Fruit fly (Drosophila melanogaster) whole organism, embryonic: ENCODE measurements around the gene CG17637.

Experiments
- Aef1 ChIP-seq: fragments of 200-800 bp; sonication (Bioruptor generic); IDR thresholded peaks from 3 replicates; pipeline ENCODE4 v1.3.6; 2022; ENCODE audit warnings: missing biosample characterization, missing genetic modification characterization
- Atf6 ChIP-seq: fragments of 200-800 bp; sonication (Bioruptor generic); IDR thresholded peaks from 2 replicates; pipeline ENCODE4 v1.3.6; 2022; ENCODE audit warnings: missing biosample characterization, missing genetic modification characterization
- CG11247 ChIP-seq: fragments of 200-800 bp; sonication (Bioruptor generic); IDR thresholded peaks from 2 replicates; pipeline ENCODE4 v1.3.6; 2022; ENCODE audit warnings: missing biosample characterization, missing genetic modification characterization
- CG11504 ChIP-seq: fragments of 200-800 bp; sonication (Bioruptor generic); optimal IDR thresholded peaks from 3 replicates; lab custom pipeline; 2019; ENCODE audit warnings: missing biosample characterization, mild to moderate bottlenecking, missing genetic modification characterization, moderate library complexity
- CG11560 ChIP-seq: fragments of 200-800 bp; sonication (Bioruptor generic); IDR thresholded peaks from 3 replicates; pipeline ENCODE4 v1.3.6; 2022; ENCODE audit warnings: missing biosample characterization, missing genetic modification characterization
- CG12299 ChIP-seq: fragments of 200-800 bp; sonication (Bioruptor generic); optimal IDR thresholded peaks from 2 replicates; lab custom pipeline; 2018; ENCODE audit warnings: missing biosample characterization, mild to moderate bottlenecking, missing genetic modification characterization
- CG12391 ChIP-seq: fragments of 200-800 bp; sonication (Bioruptor generic); optimal IDR thresholded peaks from 3 replicates; lab custom pipeline; 2018; ENCODE audit warnings: missing biosample characterization, mild to moderate bottlenecking, missing genetic modification characterization, moderate library complexity
- CG13123 ChIP-seq: fragments of 200-800 bp; sonication (Bioruptor generic); optimal IDR thresholded peaks from 2 replicates; lab custom pipeline; 2016; ENCODE audit warnings: missing biosample characterization, missing genetic modification characterization
- CG13894 ChIP-seq: fragments of 200-800 bp; sonication (Bioruptor generic); optimal IDR thresholded peaks from 3 replicates; lab custom pipeline; 2018; ENCODE audit warnings: missing biosample characterization, mild to moderate bottlenecking, missing genetic modification characterization, moderate library complexity
- CG14050 ChIP-seq: fragments of 200-800 bp; sonication (Bioruptor generic); IDR thresholded peaks from 3 replicates; pipeline ENCODE4 v1.3.6; 2022; ENCODE audit warnings: missing biosample characterization, missing genetic modification characterization
- CG15011 ChIP-seq: fragments of 200-800 bp; sonication (Bioruptor generic); optimal IDR thresholded peaks from 3 replicates; lab custom pipeline; 2018; ENCODE audit warnings: missing biosample characterization, mild to moderate bottlenecking, missing genetic modification characterization
- CG15269 ChIP-seq: fragments of 200-800 bp; sonication (Bioruptor generic); optimal IDR thresholded peaks from 2 replicates; lab custom pipeline; 2018; ENCODE audit warnings: missing biosample characterization, mild to moderate bottlenecking, missing genetic modification characterization, moderate library complexity
- CG16815 ChIP-seq: fragments of 200-800 bp; sonication (Bioruptor generic); optimal IDR thresholded peaks from 3 replicates; lab custom pipeline; 2017; ENCODE audit warnings: missing biosample characterization, mild to moderate bottlenecking, missing genetic modification characterization
- CG16863 ChIP-seq: fragments of 200-800 bp; sonication (Bioruptor generic); optimal IDR thresholded peaks from 3 replicates; lab custom pipeline; 2016; ENCODE audit warnings: missing biosample characterization, missing genetic modification characterization
- CG17359 ChIP-seq: fragments of 200-800 bp; sonication (Bioruptor generic); optimal IDR thresholded peaks from 3 replicates; lab custom pipeline; 2018; ENCODE audit warnings: missing biosample characterization, mild to moderate bottlenecking, missing genetic modification characterization, moderate library complexity
- CG18476 ChIP-seq: fragments of 200-800 bp; sonication (Bioruptor generic); optimal IDR thresholded peaks from 2 replicates; lab custom pipeline; 2016; ENCODE audit warnings: missing biosample characterization, mild to moderate bottlenecking, missing genetic modification characterization
- CG2202 ChIP-seq: fragments of 200-800 bp; sonication (Bioruptor generic); optimal IDR thresholded peaks from 2 replicates; lab custom pipeline; 2018; ENCODE audit warnings: missing biosample characterization, mild to moderate bottlenecking, missing genetic modification characterization
- CG34376 ChIP-seq: fragments of 200-800 bp; sonication (Bioruptor generic); optimal IDR thresholded peaks from 2 replicates; lab custom pipeline; 2018; ENCODE audit warnings: missing biosample characterization, mild to moderate bottlenecking, missing genetic modification characterization
- CG42726 ChIP-seq: fragments of 200-800 bp; sonication (Bioruptor generic); IDR thresholded peaks from 2 replicates; pipeline ENCODE4 v1.3.6; 2022; ENCODE audit warnings: missing biosample characterization, missing genetic modification characterization; ENCODE audit not compliant: partially characterized antibody
- CG43689 ChIP-seq: fragments of 200-800 bp; sonication (Bioruptor generic); IDR thresholded peaks from 2 replicates; pipeline ENCODE4 v1.3.6; 2022; ENCODE audit warnings: missing biosample characterization, missing genetic modification characterization
- CG5953 ChIP-seq: fragments of 200-800 bp; sonication (Bioruptor generic); IDR thresholded peaks from 2 replicates; pipeline ENCODE4 v1.3.6; 2022; ENCODE audit warnings: missing biosample characterization, missing genetic modification characterization
- CG7987 ChIP-seq: fragments of 200-800 bp; sonication (Bioruptor generic); optimal IDR thresholded peaks from 2 replicates; lab custom pipeline; 2018; ENCODE audit warnings: missing biosample characterization, mild to moderate bottlenecking, missing genetic modification characterization, moderate library complexity
- CG9437 ChIP-seq: fragments of 200-800 bp; sonication (Bioruptor generic); optimal IDR thresholded peaks from 2 replicates; lab custom pipeline; 2018; ENCODE audit warnings: missing biosample characterization, mild to moderate bottlenecking, missing genetic modification characterization
- CG9727 ChIP-seq: fragments of 200-800 bp; sonication (Bioruptor generic); optimal IDR thresholded peaks from 3 replicates; lab custom pipeline; 2017; ENCODE audit warnings: missing biosample characterization, mild to moderate bottlenecking, missing genetic modification characterization
- CoRest ChIP-seq: fragments of 200-800 bp; sonication (Bioruptor generic); optimal IDR thresholded peaks from 3 replicates; lab custom pipeline; 2018; ENCODE audit warnings: missing biosample characterization, mild to moderate bottlenecking, missing genetic modification characterization, moderate library complexity
- Eip74EF ChIP-seq, 2 experiments: fragments of 200-800 bp in 1 of 2; fragments of >200 bp in 1 of 2; sonication (Bioruptor generic) in 1 of 2; optimal IDR thresholded peaks; 2 replicates each; lab custom pipeline; 2017 to 2019; ENCODE audit warnings: missing biosample characterization in 2 of 2, missing genetic modification characterization in 2 of 2, mild to moderate bottlenecking in 1 of 2, moderate library complexity in 1 of 2
- Nf-YA ChIP-seq: fragments of 200-800 bp; sonication (Bioruptor generic); IDR thresholded peaks from 2 replicates; pipeline ENCODE4 v1.3.6; 2022; ENCODE audit warnings: missing biosample characterization, missing genetic modification characterization
- Trl ChIP-seq, 3 experiments: fragments of >200 bp in 2 of 3; fragments of 200-800 bp in 1 of 3; sonication (Bioruptor generic) in 1 of 3; optimal IDR thresholded peaks; 2 replicates in 1 of 3; 3 replicates in 2 of 3; lab custom pipeline; 2016 to 2017; ENCODE audit warnings: missing biosample characterization in 1 of 3, missing genetic modification characterization in 1 of 3
- ara ChIP-seq: fragments of 200-800 bp; sonication (Bioruptor generic); IDR thresholded peaks from 2 replicates; pipeline ENCODE4 v1.3.6; 2022; ENCODE audit warnings: missing biosample characterization, missing genetic modification characterization
- bab2 ChIP-seq: fragments of 200-800 bp; sonication (Bioruptor generic); optimal IDR thresholded peaks from 2 replicates; lab custom pipeline; 2016; ENCODE audit warnings: missing biosample characterization, missing genetic modification characterization
- bsh ChIP-seq, 2 experiments: fragments of 200-800 bp; sonication (Bioruptor generic); optimal IDR thresholded peaks; 2 replicates each; lab custom pipeline; 2017 to 2018; ENCODE audit warnings: mild to moderate bottlenecking in 2 of 2, missing biosample characterization in 2 of 2, missing genetic modification characterization in 2 of 2, moderate library complexity in 1 of 2
- da ChIP-seq: fragments of 200-800 bp; sonication (Bioruptor generic); optimal IDR thresholded peaks from 2 replicates; lab custom pipeline; 2016; ENCODE audit warnings: missing biosample characterization, missing genetic modification characterization
- exex ChIP-seq: fragments of 200-800 bp; sonication (Bioruptor generic); optimal IDR thresholded peaks from 4 replicates; lab custom pipeline; 2018; ENCODE audit warnings: missing biosample characterization, mild to moderate bottlenecking, missing genetic modification characterization, moderate library complexity
- fru ChIP-seq: fragments of >200 bp; optimal IDR thresholded peaks from 2 replicates; lab custom pipeline; 2017
- gcm ChIP-seq: fragments of 200-800 bp; sonication (Bioruptor generic); optimal IDR thresholded peaks from 2 replicates; lab custom pipeline; 2019; ENCODE audit warnings: missing biosample characterization, mild to moderate bottlenecking, missing genetic modification characterization, moderate library complexity
- gcm2 ChIP-seq: fragments of 200-800 bp; sonication (Bioruptor generic); optimal IDR thresholded peaks from 2 replicates; lab custom pipeline; 2016; ENCODE audit warnings: missing biosample characterization, missing genetic modification characterization
- gro ChIP-seq: fragments of 200-800 bp; sonication (Bioruptor generic); optimal IDR thresholded peaks from 2 replicates; lab custom pipeline; 2016; ENCODE audit warnings: missing biosample characterization, missing genetic modification characterization
- gsb ChIP-seq: fragments of 200-800 bp; sonication (Bioruptor generic); IDR thresholded peaks from 2 replicates; pipeline ENCODE4 v1.3.6; 2022; ENCODE audit warnings: missing biosample characterization, missing genetic modification characterization
- her ChIP-seq: fragments of 200-800 bp; sonication (Bioruptor generic); optimal IDR thresholded peaks from 2 replicates; lab custom pipeline; 2016; ENCODE audit warnings: missing biosample characterization, missing genetic modification characterization
- knrl ChIP-seq: fragments of 200-800 bp; sonication (Bioruptor generic); IDR thresholded peaks from 3 replicates; pipeline ENCODE4 v1.3.6; 2022; ENCODE audit warnings: missing biosample characterization, missing genetic modification characterization; ENCODE audit not compliant: partially characterized antibody
- org-1 ChIP-seq: fragments of 200-800 bp; sonication (Bioruptor generic); optimal IDR thresholded peaks from 2 replicates; lab custom pipeline; 2017; ENCODE audit warnings: missing biosample characterization, missing genetic modification characterization
- ranshi ChIP-seq: fragments of 200-800 bp; sonication (Bioruptor generic); IDR thresholded peaks from 2 replicates; pipeline ENCODE4 v1.3.6; 2022; ENCODE audit warnings: missing biosample characterization, missing genetic modification characterization
- rib ChIP-seq: fragments of 200-800 bp; sonication (Bioruptor generic); IDR thresholded peaks from 2 replicates; pipeline ENCODE4 v1.3.6; 2022; ENCODE audit warnings: missing biosample characterization, missing genetic modification characterization
- sqz ChIP-seq: fragments of 200-800 bp; sonication (Bioruptor generic); optimal IDR thresholded peaks from 3 replicates; lab custom pipeline; 2018; ENCODE audit warnings: missing biosample characterization, mild to moderate bottlenecking, missing genetic modification characterization
- tio ChIP-seq: fragments of 200-800 bp; sonication (Bioruptor generic); optimal IDR thresholded peaks from 2 replicates; lab custom pipeline; 2017; ENCODE audit warnings: missing biosample characterization, missing genetic modification characterization, inconsistent platforms
- toy ChIP-seq: fragments of 200-800 bp; sonication (Bioruptor generic); IDR thresholded peaks from 2 replicates; pipeline ENCODE4 v1.3.6; 2022; ENCODE audit warnings: missing biosample characterization, missing genetic modification characterization
- wdn ChIP-seq: fragments of 200-800 bp; sonication (Bioruptor generic); IDR thresholded peaks from 2 replicates; pipeline ENCODE4 v1.3.6; 2022; ENCODE audit warnings: missing biosample characterization, missing genetic modification characterization
- wor ChIP-seq: fragments of 200-800 bp; sonication (Bioruptor generic); IDR thresholded peaks from 2 replicates; pipeline ENCODE4 v1.3.6; 2022; ENCODE audit warnings: missing biosample characterization, missing genetic modification characterization

The CG17637 gene

DNA sequence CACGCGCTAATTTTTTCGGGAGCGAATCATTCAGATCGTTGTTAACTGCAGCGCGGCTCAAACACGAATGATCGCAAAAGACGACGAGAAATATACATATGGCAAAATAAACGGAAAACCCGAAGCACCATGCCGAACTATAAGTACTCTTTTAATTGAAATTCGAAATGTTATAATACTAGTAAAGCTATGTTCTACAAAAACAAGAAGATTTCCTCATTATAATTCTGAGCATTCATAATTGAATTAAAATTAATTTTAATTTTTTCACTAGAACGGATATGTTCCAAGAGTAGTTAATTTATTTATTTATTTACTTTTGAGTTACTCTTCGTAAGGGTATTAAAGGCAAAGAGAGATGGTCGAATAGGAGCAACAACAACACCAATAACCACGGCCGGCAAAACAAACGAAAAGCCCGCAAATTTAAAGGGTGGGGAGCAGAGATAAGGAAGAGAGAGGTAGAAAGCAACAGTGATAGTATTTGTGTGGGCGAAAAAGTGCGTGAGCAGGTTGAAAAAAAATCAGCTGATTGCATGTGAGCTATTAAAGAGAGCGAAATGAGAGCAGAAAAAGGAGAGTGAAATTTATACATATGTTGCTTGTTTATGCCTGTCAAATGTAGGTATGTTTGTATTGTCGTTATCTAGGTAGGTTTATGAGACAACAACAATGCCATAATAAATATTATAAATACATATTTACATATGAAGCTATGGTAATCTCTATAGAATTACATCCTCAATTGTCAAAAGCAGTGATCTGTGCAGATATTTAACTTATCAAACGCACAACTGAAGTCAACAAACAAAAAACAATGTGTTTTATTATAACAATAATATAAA lies 10.3 kb upstream of the CG17637 start (continued):
- peak; percentile 73 for TF ChIP-seq CG9727
- TF ChIP-seq CG43689 (GFP tag; lab: Robert Waterston, UW): peak; percentile 59
- TF ChIP-seq sqz (GFP tag; lab: Kevin White, UChicago): no peak
- no peak for TF ChIP-seq fru (lab: Kevin White, UChicago)
- TF ChIP-seq CG17359 (tag; lab: Kevin White, UChicago): peak; percentile 76
- peak; percentile 67 for TF ChIP-seq gro (GFP tag; lab: Kevin White, UChicago)
- TF ChIP-seq gcm2 (GFP tag; lab: Kevin White, UChicago): no peak
- TF ChIP-seq CG11504: peak; percentile 90
- TF ChIP-seq CG7987: no peak
- no peak for TF ChIP-seq knrl (GFP tag; lab: Robert Waterston, UW)
- peak; percentile 71 for TF ChIP-seq Nf-YA (GFP tag; lab: Robert Waterston, UW)
- peak; percentile 67 for TF ChIP-seq CG14050 (GFP tag; lab: Robert Waterston, UW)
- no peak for TF ChIP-seq CG12299
- peak; percentile 36; the same call in 1 of the 2 replicates for TF ChIP-seq CG5953 (GFP tag; lab: Robert Waterston, UW)
- TF ChIP-seq gcm (GFP tag; lab: Kevin White, UChicago): peak; percentile 52
- peak; percentile 58 for TF ChIP-seq org-1 (GFP tag; lab: Kevin White, UChicago)
- peak; percentile 53 for TF ChIP-seq tio
- peak; percentile 73 for TF ChIP-seq CoRest (tag; lab: Kevin White, UChicago)
- peak; percentile 32 to 57 for TF ChIP-seq bsh (GFP tag; optimal IDR thresholded peaks at IDR 0.05; lab: Kevin White, UChicago)
- peak; percentile 56 to 84 for TF ChIP-seq Trl (optimal IDR thresholded peaks at IDR 0.05; lab: Kevin White, UChicago)
- no peak for TF ChIP-seq Trl (GFP tag; optimal IDR thresholded peaks at IDR 0.05; lab: Kevin White, UChicago)
- peak; percentile 77 for TF ChIP-seq CG12391 (tag; lab: Kevin White, UChicago)
- peak in 1 of 2 experiments; percentile 76 for TF ChIP-seq Eip74EF (GFP tag; optimal IDR thresholded peaks at IDR 0.05; lab: Kevin White, UChicago)
- peak; percentile 66 for TF ChIP-seq wdn (GFP tag; lab: Robert Waterston, UW)
- TF ChIP-seq CG2202 (tag; lab: Kevin White, UChicago): no peak
- peak; percentile 32 for TF ChIP-seq exex
- TF ChIP-seq CG42726: no peak
- TF ChIP-seq rib (GFP tag; lab: Robert Waterston, UW): peak; percentile 63; the same call in 1 of the 2 replicates
- TF ChIP-seq CG16815 (GFP tag; lab: Kevin White, UChicago): peak; percentile 32
- TF ChIP-seq bab2 (GFP tag; lab: Kevin White, UChicago): peak; percentile 55
- peak; percentile 88 for TF ChIP-seq Atf6 (GFP tag; lab: Robert Waterston, UW)
- TF ChIP-seq CG16863: no peak
- TF ChIP-seq CG34376 (GFP tag; lab: Kevin White, UChicago): peak; percentile 10
- peak; percentile 72 for TF ChIP-seq Aef1 (GFP tag; lab: Robert Waterston, UW)
- peak; percentile 53 for TF ChIP-seq CG15011
- peak; percentile 32 for TF ChIP-seq her
- no peak for TF ChIP-seq CG11560
- peak; percentile 51 for TF ChIP-seq CG9437
- TF ChIP-seq ara (GFP tag; lab: Robert Waterston, UW): peak; percentile 50; the same call in 1 of the 2 replicates
- TF ChIP-seq CG11247: no peak; the same call in 1 of the 2 replicates
- no peak for TF ChIP-seq da (GFP tag; lab: Kevin White, UChicago)
- TF ChIP-seq ranshi (GFP tag; lab: Robert Waterston, UW): peak; percentile 48; the same call in 1 of the 2 replicates
- 0 out of 2 replicates have a peak, but pooled peaks have one; percentile 41 for TF ChIP-seq gsb
- TF ChIP-seq CG13894 (tag; lab: Kevin White, UChicago): no peak
- 0 out of 2 replicates have a peak, but pooled peaks have one; percentile 33 for TF ChIP-seq toy (GFP tag; lab: Robert Waterston, UW)
- peak; percentile 58 for TF ChIP-seq wor (GFP tag; lab: Robert Waterston, UW)
- no peak for TF ChIP-seq CG18476 (GFP tag; lab: Kevin White, UChicago)
- TF ChIP-seq CG13123 (GFP tag; lab: Kevin White, UChicago): no peak
- TF ChIP-seq CG15269 (tag; lab: Kevin White, UChicago): peak; percentile 81
